Fruit fly (Drosophila melanogaster) whole organism, adult: ENCODE data around the gene Septin2.

Experiments used
- CG11617 ChIP-seq: fragments of 200-800 bp; sonication (Bioruptor generic); optimal IDR thresholded peaks from 2 replicates; lab custom pipeline; 2017; ENCODE audit warnings: mild to moderate bottlenecking, missing biosample characterization, missing genetic modification reagents, missing genetic modification characterization
- CG12768 ChIP-seq: fragments of 200-800 bp; sonication (Bioruptor generic); optimal IDR thresholded peaks from 2 replicates; lab custom pipeline; 2017; ENCODE audit warnings: missing biosample characterization, missing genetic modification characterization, mild to moderate bottlenecking, moderate library complexity, missing genetic modification reagents
- CG5204 ChIP-seq: fragments of 200-800 bp; sonication (Bioruptor generic); optimal IDR thresholded peaks from 2 replicates; lab custom pipeline; 2016; ENCODE audit warnings: missing biosample characterization, missing genetic modification characterization
- CG7045 ChIP-seq: fragments of 200-800 bp; sonication (Bioruptor generic); optimal IDR thresholded peaks from 2 replicates; lab custom pipeline; 2017; ENCODE audit warnings: missing biosample characterization, mild to moderate bottlenecking, missing genetic modification characterization
- CG7101 ChIP-seq: fragments of 200-800 bp; sonication (Bioruptor generic); optimal IDR thresholded peaks from 2 replicates; lab custom pipeline; 2018; ENCODE audit warnings: missing biosample characterization, mild to moderate bottlenecking, missing genetic modification characterization, moderate library complexity
- Clk ChIP-seq: fragments of 200-800 bp; sonication (Bioruptor generic); optimal IDR thresholded peaks from 2 replicates; lab custom pipeline; 2017; ENCODE audit warnings: missing biosample characterization, missing genetic modification characterization
- Crg-1 ChIP-seq: fragments of 200-800 bp; sonication (Bioruptor generic); optimal IDR thresholded peaks from 2 replicates; lab custom pipeline; 2016; ENCODE audit warnings: missing biosample characterization, missing genetic modification characterization
- Hr96 ChIP-seq: fragments of 200-800 bp; sonication (Bioruptor generic); optimal IDR thresholded peaks from 2 replicates; lab custom pipeline; 2016; ENCODE audit warnings: missing biosample characterization, missing genetic modification characterization
- Mnt ChIP-seq: fragments of 200-800 bp; sonication (Bioruptor generic); optimal IDR thresholded peaks from 2 replicates; lab custom pipeline; 2016; ENCODE audit warnings: missing biosample characterization, mild to moderate bottlenecking, missing genetic modification characterization
- bab1 ChIP-seq: fragments of 200-800 bp; sonication (Bioruptor generic); optimal IDR thresholded peaks from 3 replicates; lab custom pipeline; 2019; ENCODE audit warnings: missing biosample characterization, mild to moderate bottlenecking, missing genetic modification characterization, moderate library complexity
- cic ChIP-seq: fragments of 200-800 bp; sonication (Bioruptor generic); optimal IDR thresholded peaks from 2 replicates; lab custom pipeline; 2017; ENCODE audit warnings: missing biosample characterization, mild to moderate bottlenecking, missing genetic modification characterization, moderate library complexity
- kay ChIP-seq: fragments of 200-800 bp; sonication (Bioruptor generic); peaks from one replicate; lab custom pipeline; 2016; ENCODE audit warnings: missing biosample characterization, missing genetic modification characterization, borderline replicate concordance
- pad ChIP-seq: fragments of 200-800 bp; sonication (Bioruptor generic); optimal IDR thresholded peaks from 3 replicates; lab custom pipeline; 2017; ENCODE audit warnings: missing biosample characterization, missing genetic modification characterization, mild to moderate bottlenecking, moderate library complexity, missing genetic modification reagents
- tj ChIP-seq: fragments of 200-800 bp; sonication (Bioruptor generic); optimal IDR thresholded peaks from 3 replicates; lab custom pipeline; 2017; ENCODE audit warnings: missing biosample characterization, mild to moderate bottlenecking, missing genetic modification characterization, moderate library complexity

dm6 chr3R:20574535-20574980 is 13.6 kb downstream of the Septin2 start:
- TF ChIP-seq CG12768 (GFP tag; lab: Kevin White, UChicago) (peak; percentile 69), CG5204 (no peak), Mnt (peak; percentile 84), bab1 (GFP tag; lab: Kevin White, UChicago) (peak; percentile 51), tj (GFP tag; lab: Kevin White, UChicago) (peak; percentile 95), pad (GFP tag; lab: Kevin White, UChicago) (peak; percentile 68), Hr96 (GFP tag; lab: Kevin White, UChicago) (no peak), Crg-1 (peak; percentile 35), CG11617 (GFP tag; lab: Kevin White, UChicago) (peak; percentile 13), CG7045 (GFP tag; lab: Kevin White, UChicago) (no peak), Clk (no peak), CG7101 (tag; lab: Kevin White, UChicago) (no peak), cic (GFP tag; lab: Kevin White, UChicago) (peak; percentile 28), kay (GFP tag; lab: Kevin White, UChicago) (no peak)
